Fruit fly (Drosophila melanogaster) Kc167 (cell line): ENCODE measurements around the gene CG10184.

Source experiments
- Myc ChIP-seq: fragments of >200 bp; optimal IDR thresholded peaks from 2 replicates; lab custom pipeline; 2017; ENCODE audit warnings: missing external identifiers
- Sin3A ChIP-seq: fragments of >200 bp; optimal IDR thresholded peaks from 2 replicates; lab custom pipeline; 2018; ENCODE audit warnings: missing external identifiers
- h ChIP-seq: fragments of >200 bp; optimal IDR thresholded peaks from 3 replicates; lab custom pipeline; 2018; ENCODE audit warnings: missing external identifiers
- psq ChIP-seq: fragments of >200 bp; optimal IDR thresholded peaks from 2 replicates; lab custom pipeline; 2017; ENCODE audit warnings: missing external identifiers
- ttk ChIP-seq: sonication (Bioruptor generic); optimal IDR thresholded peaks from 2 replicates; lab custom pipeline; 2017; ENCODE audit warnings: missing external identifiers

DNA sequence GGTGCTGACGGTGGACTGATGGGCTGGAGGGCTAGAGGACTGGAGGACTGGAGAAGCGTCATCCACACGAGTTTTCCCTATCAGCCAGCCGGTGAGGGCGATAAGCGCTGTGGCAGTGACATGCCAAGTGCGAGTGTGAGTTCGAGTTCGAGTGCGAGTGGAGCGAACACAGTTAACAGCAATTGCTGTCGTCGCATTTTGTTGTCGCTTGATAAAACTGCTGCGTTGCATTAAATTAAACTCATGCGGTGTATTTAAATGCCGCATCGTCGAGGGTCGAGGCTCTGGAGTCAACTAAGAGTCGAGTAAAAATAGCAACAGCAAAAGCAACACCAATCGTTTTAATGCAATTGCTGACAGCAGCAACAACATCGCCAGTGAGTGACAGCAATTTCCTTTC, 24.3 kb upstream of the CG10184 start:
- no peak for TF ChIP-seq Myc (lab: Kevin White, UChicago)
- no peak for TF ChIP-seq psq (lab: Kevin White, UChicago)
- no peak for TF ChIP-seq Sin3A
- no peak for TF ChIP-seq h (lab: Kevin White, UChicago)
- TF ChIP-seq ttk (lab: Kevin White, UChicago): no peak
